Fruit fly (Drosophila melanogaster) whole organism, embryonic: ENCODE data around the gene Setx.

Experiments
- CG10543 ChIP-seq: fragments of 200-800 bp; sonication (Bioruptor generic); optimal IDR thresholded peaks from 3 replicates; lab custom pipeline; 2017; ENCODE audit warnings: missing biosample characterization, mild to moderate bottlenecking, missing genetic modification characterization, moderate library complexity
- CG11093 ChIP-seq: fragments of 200-800 bp; sonication (Bioruptor generic); IDR thresholded peaks from 3 replicates; pipeline ENCODE4 v1.3.6; 2022; ENCODE audit warnings: missing biosample characterization, missing genetic modification characterization
- CG12659 ChIP-seq: fragments of 200-800 bp; sonication (Bioruptor generic); optimal IDR thresholded peaks from 3 replicates; lab custom pipeline; 2017; ENCODE audit warnings: mild to moderate bottlenecking, missing biosample characterization, missing genetic modification reagents, missing genetic modification characterization
- CG2116 ChIP-seq: fragments of 200-800 bp; sonication (Bioruptor generic); optimal IDR thresholded peaks from 3 replicates; lab custom pipeline; 2018; ENCODE audit warnings: missing biosample characterization, mild to moderate bottlenecking, missing genetic modification characterization
- CG30431 ChIP-seq: fragments of 200-800 bp; sonication (Bioruptor generic); optimal IDR thresholded peaks from 2 replicates; lab custom pipeline; 2017; ENCODE audit warnings: missing biosample characterization, missing genetic modification characterization
- CG3281 ChIP-seq: fragments of 200-800 bp; sonication (Bioruptor generic); optimal IDR thresholded peaks from 3 replicates; lab custom pipeline; 2017; ENCODE audit warnings: missing biosample characterization, mild to moderate bottlenecking, missing genetic modification characterization
- CG4424 ChIP-seq: fragments of 200-800 bp; sonication (Bioruptor generic); optimal IDR thresholded peaks from 3 replicates; lab custom pipeline; 2016; ENCODE audit warnings: missing biosample characterization, missing genetic modification characterization
- CG6272 ChIP-seq: fragments of 200-800 bp; sonication (Bioruptor generic); IDR thresholded peaks from 2 replicates; pipeline ENCODE4 v1.3.6; 2022; ENCODE audit warnings: missing biosample characterization, missing genetic modification characterization
- CG8281 ChIP-seq: fragments of 200-800 bp; sonication (Bioruptor generic); optimal IDR thresholded peaks from 2 replicates; lab custom pipeline; 2018; ENCODE audit warnings: missing biosample characterization, mild to moderate bottlenecking, missing genetic modification characterization, moderate library complexity
- CG9215 ChIP-seq: fragments of 200-800 bp; sonication (Bioruptor generic); IDR thresholded peaks from 2 replicates; pipeline ENCODE4 v1.3.6; 2022; ENCODE audit warnings: missing biosample characterization, missing genetic modification characterization
- Dll ChIP-seq: fragments of 200-800 bp; sonication (Bioruptor generic); IDR thresholded peaks from 4 replicates; pipeline ENCODE4 v1.3.6; 2022; ENCODE audit warnings: missing biosample characterization, missing genetic modification characterization; ENCODE audit not compliant: partially characterized antibody
- Doc3 ChIP-seq: fragments of 200-800 bp; sonication (Bioruptor generic); IDR thresholded peaks from 3 replicates; pipeline ENCODE4 v1.3.6; 2022; ENCODE audit warnings: missing biosample characterization, missing genetic modification characterization; ENCODE audit not compliant: partially characterized antibody
- Dp ChIP-seq: fragments of 200-800 bp; sonication (Bioruptor generic); optimal IDR thresholded peaks from 2 replicates; lab custom pipeline; 2018; ENCODE audit warnings: missing biosample characterization, mild to moderate bottlenecking, missing genetic modification characterization, moderate library complexity
- Drgx ChIP-seq: fragments of 200-800 bp; sonication (Bioruptor generic); IDR thresholded peaks from 2 replicates; pipeline ENCODE4 v1.3.6; 2022; ENCODE audit warnings: missing biosample characterization, missing genetic modification characterization
- Fer1 ChIP-seq: fragments of 200-800 bp; sonication (Bioruptor generic); optimal IDR thresholded peaks from 2 replicates; lab custom pipeline; 2017; ENCODE audit warnings: missing biosample characterization, mild to moderate bottlenecking, missing genetic modification characterization
- Fer3 ChIP-seq: fragments of 200-800 bp; sonication (Bioruptor generic); optimal IDR thresholded peaks from 2 replicates; lab custom pipeline; 2018; ENCODE audit warnings: missing biosample characterization, mild to moderate bottlenecking, missing genetic modification characterization, moderate library complexity
- GATAe ChIP-seq: fragments of 200-800 bp; sonication (Bioruptor generic); conservative IDR thresholded peaks from 2 replicates; pipeline ENCODE4 v1.3.6; 2022; ENCODE audit warnings: missing biosample characterization, missing genetic modification characterization
- Gug ChIP-seq: fragments of 200-800 bp; sonication (Bioruptor generic); IDR thresholded peaks from 4 replicates; pipeline ENCODE4 v1.3.6; 2022; ENCODE audit warnings: missing biosample characterization, missing genetic modification characterization
- HHEX ChIP-seq: fragments of 200-800 bp; sonication (Bioruptor generic); optimal IDR thresholded peaks from 3 replicates; lab custom pipeline; 2017; ENCODE audit warnings: missing biosample characterization, mild to moderate bottlenecking, missing genetic modification characterization, missing genetic modification reagents
- HmgZ ChIP-seq: fragments of 200-800 bp; sonication (Bioruptor generic); optimal IDR thresholded peaks from 2 replicates; lab custom pipeline; 2018; ENCODE audit warnings: missing biosample characterization, mild to moderate bottlenecking, missing genetic modification characterization
- Lpt ChIP-seq: fragments of >200 bp; optimal IDR thresholded peaks from 2 replicates; lab custom pipeline; 2018; ENCODE audit warnings: missing biosample characterization, missing genetic modification characterization
- Mad ChIP-seq: fragments of 200-800 bp; sonication (Bioruptor generic); optimal IDR thresholded peaks from 2 replicates; lab custom pipeline; 2016; ENCODE audit warnings: missing biosample characterization, missing genetic modification characterization
- NC2β ChIP-seq: fragments of 200-800 bp; sonication (Bioruptor generic); optimal IDR thresholded peaks from 2 replicates; lab custom pipeline; 2016; ENCODE audit warnings: missing biosample characterization, missing genetic modification characterization
- Oaz ChIP-seq: fragments of 200-800 bp; sonication (Bioruptor generic); IDR thresholded peaks from 2 replicates; pipeline ENCODE4 v1.3.6; 2022; ENCODE audit warnings: missing biosample characterization, missing genetic modification characterization
- Optix ChIP-seq: fragments of 200-800 bp; sonication (Bioruptor generic); IDR thresholded peaks from 3 replicates; pipeline ENCODE4 v1.3.6; 2022; ENCODE audit warnings: missing biosample characterization, missing genetic modification characterization
- Pdp1 ChIP-seq, 2 experiments: fragments of 200-800 bp; sonication (Bioruptor generic); optimal IDR thresholded peaks; 3 replicates each; lab custom pipeline; 2016; ENCODE audit warnings: missing biosample characterization in 2 of 2, missing genetic modification characterization in 2 of 2, mild to moderate bottlenecking in 1 of 2, moderate library complexity in 1 of 2
- Ptx1 ChIP-seq: fragments of 200-800 bp; sonication (Bioruptor generic); IDR thresholded peaks from 2 replicates; pipeline ENCODE4 v1.3.6; 2022; ENCODE audit warnings: missing biosample characterization, missing genetic modification characterization
- Rfx ChIP-seq: fragments of 200-800 bp; sonication (Bioruptor generic); IDR thresholded peaks from 2 replicates; pipeline ENCODE4 v1.3.6; 2022; ENCODE audit warnings: missing biosample characterization, missing genetic modification characterization
- Six4 ChIP-seq: fragments of 200-800 bp; sonication (Bioruptor generic); optimal IDR thresholded peaks from 2 replicates; lab custom pipeline; 2016; ENCODE audit warnings: missing biosample characterization, missing genetic modification characterization
- abd-A ChIP-seq: fragments of 200-800 bp; sonication (Bioruptor generic); optimal IDR thresholded peaks from 3 replicates; lab custom pipeline; 2019; ENCODE audit warnings: missing biosample characterization, mild to moderate bottlenecking, missing genetic modification characterization, moderate library complexity
- ara ChIP-seq: fragments of 200-800 bp; sonication (Bioruptor generic); IDR thresholded peaks from 2 replicates; pipeline ENCODE4 v1.3.6; 2022; ENCODE audit warnings: missing biosample characterization, missing genetic modification characterization
- bab2 ChIP-seq: fragments of 200-800 bp; sonication (Bioruptor generic); optimal IDR thresholded peaks from 2 replicates; lab custom pipeline; 2016; ENCODE audit warnings: missing biosample characterization, missing genetic modification characterization
- da ChIP-seq: fragments of 200-800 bp; sonication (Bioruptor generic); optimal IDR thresholded peaks from 2 replicates; lab custom pipeline; 2016; ENCODE audit warnings: missing biosample characterization, missing genetic modification characterization
- fd3F ChIP-seq: fragments of 200-800 bp; sonication (Bioruptor generic); optimal IDR thresholded peaks from 2 replicates; lab custom pipeline; 2018; ENCODE audit warnings: missing biosample characterization, mild to moderate bottlenecking, missing genetic modification characterization, moderate library complexity
- gcm ChIP-seq: fragments of 200-800 bp; sonication (Bioruptor generic); optimal IDR thresholded peaks from 2 replicates; lab custom pipeline; 2019; ENCODE audit warnings: missing biosample characterization, mild to moderate bottlenecking, missing genetic modification characterization, moderate library complexity
- gem ChIP-seq: fragments of 200-800 bp; sonication (Bioruptor generic); optimal IDR thresholded peaks from 2 replicates; lab custom pipeline; 2019; ENCODE audit warnings: missing biosample characterization, mild to moderate bottlenecking, missing genetic modification characterization, moderate library complexity
- gfzf ChIP-seq: fragments of 200-800 bp; sonication (Bioruptor generic); optimal IDR thresholded peaks from 2 replicates; lab custom pipeline; 2016; ENCODE audit warnings: missing biosample characterization, mild to moderate bottlenecking, missing genetic modification characterization, moderate library complexity
- gsb-n ChIP-seq: fragments of 200-800 bp; sonication (Bioruptor generic); optimal IDR thresholded peaks from 3 replicates; lab custom pipeline; 2018; ENCODE audit warnings: missing biosample characterization, mild to moderate bottlenecking, missing genetic modification characterization
- her ChIP-seq: fragments of 200-800 bp; sonication (Bioruptor generic); optimal IDR thresholded peaks from 2 replicates; lab custom pipeline; 2016; ENCODE audit warnings: missing biosample characterization, missing genetic modification characterization
- kah ChIP-seq: fragments of 200-800 bp; sonication (Bioruptor generic); optimal IDR thresholded peaks from 2 replicates; lab custom pipeline; 2018; ENCODE audit warnings: missing biosample characterization, mild to moderate bottlenecking, missing genetic modification characterization
- nau ChIP-seq: fragments of 200-800 bp; sonication (Bioruptor generic); optimal IDR thresholded peaks from 3 replicates; lab custom pipeline; 2017; ENCODE audit warnings: missing biosample characterization, mild to moderate bottlenecking, missing genetic modification characterization, missing genetic modification reagents
- salm ChIP-seq: fragments of 200-800 bp; sonication (Bioruptor generic); optimal IDR thresholded peaks from 2 replicates; lab custom pipeline; 2018; ENCODE audit warnings: missing biosample characterization, mild to moderate bottlenecking, missing genetic modification characterization
- shn ChIP-seq: fragments of 200-800 bp; sonication (Bioruptor generic); optimal IDR thresholded peaks from 3 replicates; lab custom pipeline; 2016; ENCODE audit warnings: missing biosample characterization, missing genetic modification characterization
- slp2 ChIP-seq: fragments of 200-800 bp; sonication (Bioruptor generic); optimal IDR thresholded peaks from 2 replicates; lab custom pipeline; 2016; ENCODE audit warnings: missing biosample characterization, missing genetic modification characterization
- so ChIP-seq: fragments of 200-800 bp; sonication (Bioruptor generic); IDR thresholded peaks from 3 replicates; pipeline ENCODE4 v1.3.6; 2022; ENCODE audit warnings: missing biosample characterization, missing genetic modification characterization
- sug ChIP-seq: fragments of 200-800 bp; optimal IDR thresholded peaks from 2 replicates; lab custom pipeline; 2019; ENCODE audit warnings: missing biosample characterization, mild to moderate bottlenecking, missing genetic modification characterization, moderate library complexity
- unpg ChIP-seq: fragments of 200-800 bp; sonication (Bioruptor generic); optimal IDR thresholded peaks from 3 replicates; lab custom pipeline; 2018; ENCODE audit warnings: missing biosample characterization, mild to moderate bottlenecking, missing genetic modification characterization, moderate library complexity
- wek ChIP-seq: fragments of 200-800 bp; sonication (Bioruptor generic); optimal IDR thresholded peaks from 3 replicates; lab custom pipeline; 2018; ENCODE audit warnings: missing biosample characterization, mild to moderate bottlenecking, missing genetic modification characterization, moderate library complexity
- zen2 ChIP-seq: fragments of 200-800 bp; sonication (Bioruptor generic); IDR thresholded peaks from 3 replicates; pipeline ENCODE4 v1.3.6; 2022; ENCODE audit warnings: missing biosample characterization, missing genetic modification characterization; ENCODE audit not compliant: partially characterized antibody
- zf30C ChIP-seq: fragments of 200-800 bp; sonication (Bioruptor generic); optimal IDR thresholded peaks from 3 replicates; lab custom pipeline; 2018; ENCODE audit warnings: missing biosample characterization, mild to moderate bottlenecking, missing genetic modification characterization
- zfh2 ChIP-seq: fragments of 200-800 bp; sonication (Bioruptor generic); optimal IDR thresholded peaks from 2 replicates; lab custom pipeline; 2016; ENCODE audit warnings: missing biosample characterization, missing genetic modification characterization

The Setx gene

DNA sequence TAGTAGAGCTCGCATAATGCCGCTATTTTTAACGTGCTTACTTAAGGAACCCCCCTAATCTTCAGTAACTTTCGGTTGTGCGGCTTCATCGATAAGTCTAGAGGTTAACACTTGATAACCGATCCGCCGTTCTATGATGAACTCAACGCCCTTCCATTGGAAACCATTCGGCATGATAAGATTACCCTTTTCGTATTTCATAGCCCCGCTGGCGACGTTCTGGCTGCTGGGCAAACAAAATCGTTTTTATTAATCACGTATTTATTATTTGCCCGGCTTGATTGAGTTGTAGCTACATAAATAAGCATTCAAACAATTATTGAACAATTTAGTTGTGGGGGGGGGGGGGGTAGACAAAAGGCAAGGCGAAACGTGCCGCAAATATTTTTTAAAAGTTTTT is 43.7 kb downstream of the Setx start (continued):
- TF ChIP-seq her (GFP tag; lab: Kevin White, UChicago) (no peak), salm (tag; lab: Kevin White, UChicago) (peak; percentile 1), CG8281 (tag; lab: Kevin White, UChicago) (peak; percentile 77), Lpt (GFP tag; lab: Kevin White, UChicago) (no peak), CG12659 (peak; percentile 29), da (no peak), ara (no peak), zen2 (GFP tag; lab: Robert Waterston, UW) (no peak), NC2β (GFP tag; lab: Kevin White, UChicago) (no peak), Fer3 (peak; percentile 36), Ptx1 (no peak), Rfx (peak; percentile 39; the same call in 1 of the 2 replicates), nau (GFP tag; lab: Kevin White, UChicago) (peak; percentile 67), fd3F (GFP tag; lab: Kevin White, UChicago) (peak; percentile 13), so (no peak), zf30C (GFP tag; lab: Kevin White, UChicago) (no peak), CG3281 (GFP tag; lab: Kevin White, UChicago) (peak; percentile 10), Oaz (GFP tag; lab: Robert Waterston, UW) (no peak), CG2116 (GFP tag; lab: Kevin White, UChicago) (peak; percentile 13), gsb-n (no peak), Fer1 (GFP tag; lab: Kevin White, UChicago) (peak; percentile 47), Six4 (GFP tag; lab: Kevin White, UChicago) (no peak), Dp (GFP tag; lab: Kevin White, UChicago) (no peak), shn (GFP tag; lab: Kevin White, UChicago) (no peak), HHEX (peak; percentile 45), Gug (GFP tag; lab: Robert Waterston, UW) (no peak), gem (tag; lab: Kevin White, UChicago) (peak; percentile 34), abd-A (peak; percentile 80), Drgx (GFP tag; lab: Robert Waterston, UW) (no peak), Pdp1 (GFP tag; optimal IDR thresholded peaks at IDR 0.05; lab: Kevin White, UChicago) (peak in 1 of 2 experiments; percentile 60), sug (tag; lab: Kevin White, UChicago) (peak; percentile 88), gcm (GFP tag; lab: Kevin White, UChicago) (no peak), bab2 (peak; percentile 1), HmgZ (tag; lab: Kevin White, UChicago) (peak; percentile 51), CG4424 (GFP tag; lab: Kevin White, UChicago) (no peak), CG9215 (no peak), GATAe (GFP tag; lab: Robert Waterston, UW) (peak; percentile 61; the same call in 1 of the 2 replicates), Mad (GFP tag; lab: Kevin White, UChicago) (no peak), CG6272 (GFP tag; lab: Robert Waterston, UW) (no peak), Doc3 (no peak), kah (GFP tag; lab: Kevin White, UChicago) (no peak), wek (GFP tag; lab: Kevin White, UChicago) (peak; percentile 89), CG10543 (GFP tag; lab: Kevin White, UChicago) (peak; percentile 79), Optix (GFP tag; lab: Robert Waterston, UW) (no peak), CG30431 (no peak), zfh2 (GFP tag; lab: Kevin White, UChicago) (no peak), gfzf (no peak), slp2 (GFP tag; lab: Kevin White, UChicago) (no peak), Dll (no peak), CG11093 (no peak), unpg (peak; percentile 11)
